Worm (Caenorhabditis elegans) whole organism, L1 larva: ENCODE results near the gene W04E12.4.

Experiments used
- C34B4.2 ChIP-seq: sonication (generic microtip); optimal IDR thresholded peaks from 2 replicates; lab custom pipeline; 2017; ENCODE audit warnings: mild to moderate bottlenecking, missing genetic modification characterization, missing compliant biosample characterization
- Y116A8C.19 ChIP-seq: sonication (generic microtip); optimal IDR thresholded peaks from 2 replicates; lab custom pipeline; 2016; ENCODE audit warnings: missing compliant biosample characterization, missing genetic modification characterization, borderline replicate concordance
- alr-1 ChIP-seq: fragments of 200-800 bp; sonication (Bioruptor generic); optimal IDR thresholded peaks from 2 replicates; lab custom pipeline; 2018; ENCODE audit warnings: borderline replicate concordance, mild to moderate bottlenecking, missing genetic modification characterization, missing compliant biosample characterization
- blmp-1 ChIP-seq: fragments of 150-350 bp; optimal IDR thresholded peaks from 2 replicates; lab custom pipeline; 2014; ENCODE audit warnings: missing biosample characterization, missing genetic modification characterization
- dsc-1 ChIP-seq: sonication (generic microtip); optimal IDR thresholded peaks from 2 replicates; lab custom pipeline; 2016; ENCODE audit warnings: mild to moderate bottlenecking, missing genetic modification characterization, missing compliant biosample characterization
- efl-1 ChIP-seq, 4 experiments: fragments of 150-350 bp; optimal IDR thresholded peaks in 3 of 4; peaks in 1 of 4; 1 replicate in 1 of 4; 2 replicates in 3 of 4; lab custom pipeline; 2014; ENCODE audit warnings: missing biosample characterization in 2 of 4, missing genetic modification characterization in 2 of 4, missing genetic modification reagents in 2 of 4
- egl-27 ChIP-seq, 2 experiments: fragments of 150-350 bp in 1 of 2; sonication (generic microtip); optimal IDR thresholded peaks; 3 replicates each; lab custom pipeline; 2017 to 2018; ENCODE audit warnings: missing biosample characterization in 2 of 2, missing genetic modification characterization in 2 of 2, missing genetic modification reagents in 2 of 2
- elt-2 ChIP-seq: sonication (generic microtip); optimal IDR thresholded peaks from 2 replicates; lab custom pipeline; 2016; ENCODE audit warnings: missing genetic modification characterization, mild to moderate bottlenecking, inconsistent platforms, missing compliant biosample characterization, missing genetic modification reagents
- ets-5 ChIP-seq: fragments of 200-800 bp; sonication (Bioruptor generic); IDR thresholded peaks from 2 replicates; pipeline ENCODE4 v1.3.6; 2022; ENCODE audit warnings: missing genetic modification characterization, missing compliant biosample characterization
- fkh-10 ChIP-seq: sonication (generic microtip); optimal IDR thresholded peaks from 2 replicates; lab custom pipeline; 2017; ENCODE audit warnings: missing biosample characterization, missing genetic modification reagents, missing genetic modification characterization
- fkh-8 ChIP-seq: sonication (generic microtip); optimal IDR thresholded peaks from 2 replicates; lab custom pipeline; 2016; ENCODE audit warnings: mild to moderate bottlenecking, missing genetic modification characterization, missing compliant biosample characterization
- grh-1 ChIP-seq: fragments of 200-800 bp; sonication (Bioruptor generic); IDR thresholded peaks from 2 replicates; pipeline ENCODE4 v1.3.6; 2022; ENCODE audit warnings: missing genetic modification reagents, missing genetic modification characterization, missing compliant biosample characterization
- hlh-17 ChIP-seq: fragments of 200-800 bp; sonication (Bioruptor generic); optimal IDR thresholded peaks from 2 replicates; lab custom pipeline; 2018; ENCODE audit warnings: missing genetic modification characterization, mild to moderate bottlenecking, missing compliant biosample characterization, moderate library complexity, borderline replicate concordance
- hlh-4 ChIP-seq: sonication (generic microtip); optimal IDR thresholded peaks from 2 replicates; lab custom pipeline; 2016; ENCODE audit warnings: mild to moderate bottlenecking, missing genetic modification characterization, missing compliant biosample characterization
- jun-1 ChIP-seq: fragments of 150-350 bp; optimal IDR thresholded peaks from 2 replicates; lab custom pipeline; 2014; ENCODE audit warnings: missing biosample characterization, missing genetic modification reagents, missing genetic modification characterization
- lin-13 ChIP-seq: fragments of 150-350 bp; optimal IDR thresholded peaks from 2 replicates; lab custom pipeline; 2014; ENCODE audit warnings: missing biosample characterization, missing genetic modification reagents, missing genetic modification characterization
- mab-9 ChIP-seq: fragments of 200-800 bp; sonication (Bioruptor generic); IDR thresholded peaks from 2 replicates; pipeline ENCODE4 v1.3.6; 2022; ENCODE audit warnings: missing genetic modification reagents, missing genetic modification characterization, missing compliant biosample characterization
- mef-2 ChIP-seq: fragments of 150-350 bp; optimal IDR thresholded peaks from 2 replicates; lab custom pipeline; 2014; ENCODE audit warnings: missing biosample characterization, missing genetic modification characterization
- mep-1 ChIP-seq: fragments of 150-350 bp; optimal IDR thresholded peaks from 2 replicates; lab custom pipeline; 2014; ENCODE audit warnings: missing biosample characterization, missing genetic modification characterization
- nhr-11 ChIP-seq: fragments of 150-350 bp; optimal IDR thresholded peaks from 2 replicates; lab custom pipeline; 2014; ENCODE audit warnings: missing biosample characterization, missing genetic modification characterization
- nhr-12 ChIP-seq: sonication (generic microtip); optimal IDR thresholded peaks from 2 replicates; lab custom pipeline; 2017; ENCODE audit warnings: missing biosample characterization, missing genetic modification characterization
- nhr-20 ChIP-seq: sonication (generic microtip); optimal IDR thresholded peaks from 2 replicates; lab custom pipeline; 2016; ENCODE audit warnings: mild to moderate bottlenecking, missing genetic modification characterization, missing compliant biosample characterization
- nhr-237 ChIP-seq: fragments of 150-350 bp; optimal IDR thresholded peaks from 2 replicates; lab custom pipeline; 2014; ENCODE audit warnings: missing biosample characterization, missing genetic modification characterization
- nhr-84 ChIP-seq: sonication (generic microtip); optimal IDR thresholded peaks from 2 replicates; lab custom pipeline; 2017; ENCODE audit warnings: missing biosample characterization, missing genetic modification characterization
- pag-3 ChIP-seq: sonication (generic microtip); optimal IDR thresholded peaks from 2 replicates; lab custom pipeline; 2017; ENCODE audit warnings: missing genetic modification characterization, mild to moderate bottlenecking, missing compliant biosample characterization, antibody characterized with exemption, borderline replicate concordance; ENCODE audit not compliant: insufficient read depth
- snu-23 ChIP-seq: sonication (generic microtip); optimal IDR thresholded peaks from 2 replicates; lab custom pipeline; 2016; ENCODE audit warnings: missing genetic modification characterization, missing compliant biosample characterization
- sup-37 ChIP-seq: fragments of 200-800 bp; sonication (Bioruptor generic); optimal IDR thresholded peaks from 2 replicates; lab custom pipeline; 2018; ENCODE audit warnings: mild to moderate bottlenecking, missing genetic modification characterization, missing compliant biosample characterization
- tbx-2 ChIP-seq: sonication (generic microtip); optimal IDR thresholded peaks from 2 replicates; lab custom pipeline; 2016; ENCODE audit warnings: missing genetic modification characterization, missing compliant biosample characterization
- unc-130 ChIP-seq: fragments of 150-350 bp; optimal IDR thresholded peaks from 2 replicates; lab custom pipeline; 2017; ENCODE audit warnings: missing biosample characterization, missing genetic modification characterization, inconsistent platforms
- unc-98 ChIP-seq: fragments of 200-800 bp; sonication (Bioruptor generic); IDR thresholded peaks from 2 replicates; pipeline ENCODE4 v1.3.6; 2022; ENCODE audit warnings: missing genetic modification characterization, missing compliant biosample characterization
- zag-1 ChIP-seq: fragments of 150-350 bp; optimal IDR thresholded peaks from 2 replicates; lab custom pipeline; 2014; ENCODE audit warnings: missing biosample characterization, missing genetic modification characterization
- ztf-11 ChIP-seq, 2 experiments: sonication (generic microtip); optimal IDR thresholded peaks; 2 replicates each; lab custom pipeline; 2016 to 2017; ENCODE audit warnings: missing genetic modification characterization in 2 of 2, missing biosample characterization in 1 of 2, missing compliant biosample characterization in 1 of 2

The W04E12.4 gene

DNA sequence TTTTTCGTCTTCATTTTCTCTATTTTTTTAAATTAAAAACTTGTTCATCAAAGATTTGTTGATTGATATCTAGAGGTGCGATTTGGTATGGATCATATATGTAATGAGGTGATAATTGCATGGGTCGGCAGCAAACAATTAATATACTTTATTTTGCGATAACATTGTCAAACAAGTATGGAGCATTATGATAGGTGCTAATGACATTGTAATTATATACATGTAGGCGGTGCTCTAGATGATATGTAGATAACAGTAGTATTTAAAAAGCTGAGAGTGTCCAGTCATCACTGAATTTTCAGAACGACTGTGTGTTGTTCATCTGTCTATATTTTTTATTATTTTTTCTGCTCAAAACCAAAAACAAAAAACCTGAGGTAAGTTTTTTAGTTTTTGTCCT, 13.1 kb upstream of the W04E12.4 start, which contains the start of gene Y116F11A.1:
Gene Y116F11A.1, plus strand, starts transcription at position 301 of the 400 bp plus-strand sequence.
- no peak for TF ChIP-seq fkh-8 (tag; lab: Kevin White, UChicago)
- no peak for TF ChIP-seq nhr-11 (tag; lab: Kevin White, UChicago)
- TF ChIP-seq, all 84 proteins: peak for 0

DNA sequence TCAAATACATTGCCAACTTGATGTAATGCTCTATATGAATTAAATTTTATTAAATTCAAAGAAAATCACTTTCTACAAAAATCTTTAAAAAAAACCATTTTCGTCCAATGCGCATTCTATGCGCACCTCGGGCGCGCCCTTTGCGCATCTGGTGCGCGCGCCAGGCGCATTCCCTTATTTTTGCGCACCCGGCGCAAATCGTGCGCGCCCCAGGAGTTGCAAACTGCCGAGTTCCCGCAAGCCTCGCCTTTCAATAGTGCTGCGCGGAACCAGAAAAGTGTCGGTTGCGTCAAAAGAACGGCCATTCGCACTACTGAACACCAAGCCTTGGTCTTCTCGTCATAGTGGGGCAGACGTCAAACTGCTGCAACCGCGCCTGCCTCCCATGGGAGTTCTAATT, 9.7 kb upstream of the W04E12.4 start:
- no peak for TF ChIP-seq efl-1 (optimal IDR thresholded peaks at IDR 0.05; lab: Kevin White, UChicago)
- peak in 1 of 2 experiments; percentile 6 for TF ChIP-seq efl-1 (GFP tag; optimal IDR thresholded peaks at IDR 0.05 in 1 of 2; lab: Kevin White, UChicago)
- TF ChIP-seq Y116A8C.19 (tag; lab: Kevin White, UChicago): no peak
- TF ChIP-seq hlh-4 (tag; lab: Kevin White, UChicago): no peak
- no peak for TF ChIP-seq zag-1 (tag; lab: Kevin White, UChicago)
- TF ChIP-seq tbx-2: no peak

- no peak for TF ChIP-seq alr-1 (tag; lab: Kevin White, UChicago)
Observed at ce11 chrV:19737458-19737857, 5.9 kb upstream of the W04E12.4 start, which contains the start of gene W04E12.7. Gene W04E12.7 (minus strand): TSS chrV:19737558.

DNA sequence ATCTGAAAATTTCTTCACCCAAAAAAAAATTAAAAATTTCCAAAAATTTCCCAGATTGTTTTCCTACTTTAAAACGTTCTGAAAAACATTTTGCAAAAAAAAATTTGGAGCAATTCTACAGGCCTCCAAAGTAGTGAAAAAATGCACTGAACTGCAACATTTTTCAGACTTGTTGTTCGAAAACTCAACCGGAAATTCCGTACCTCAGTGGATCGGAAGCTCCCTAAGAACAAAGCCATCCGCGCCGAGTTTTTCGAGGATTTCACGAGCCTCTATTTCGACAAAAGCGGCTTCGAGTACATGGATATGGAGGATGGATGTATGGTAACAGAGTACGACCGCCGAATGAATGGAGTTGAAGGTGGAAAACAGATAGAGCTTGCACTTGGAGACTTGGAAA, 5.3 kb upstream of the W04E12.4 start, which contains the start of gene fbxa-131:
Gene fbxa-131, plus strand, starts transcription at position 301 of the 400 bp plus-strand sequence.
- no peak for TF ChIP-seq ets-5 (GFP tag; lab: Robert Waterston, UW)
- TF ChIP-seq pag-3 (tag; lab: Kevin White, UChicago): no peak
- TF ChIP-seq zag-1 (tag; lab: Kevin White, UChicago): no peak
- no peak for TF ChIP-seq nhr-84 (tag; lab: Kevin White, UChicago)
- TF ChIP-seq elt-2 (tag; lab: Kevin White, UChicago): no peak
- no peak for TF ChIP-seq nhr-237
- TF ChIP-seq nhr-20 (tag; lab: Kevin White, UChicago): no peak
- TF ChIP-seq unc-130 (tag; lab: Kevin White, UChicago): no peak

DNA sequence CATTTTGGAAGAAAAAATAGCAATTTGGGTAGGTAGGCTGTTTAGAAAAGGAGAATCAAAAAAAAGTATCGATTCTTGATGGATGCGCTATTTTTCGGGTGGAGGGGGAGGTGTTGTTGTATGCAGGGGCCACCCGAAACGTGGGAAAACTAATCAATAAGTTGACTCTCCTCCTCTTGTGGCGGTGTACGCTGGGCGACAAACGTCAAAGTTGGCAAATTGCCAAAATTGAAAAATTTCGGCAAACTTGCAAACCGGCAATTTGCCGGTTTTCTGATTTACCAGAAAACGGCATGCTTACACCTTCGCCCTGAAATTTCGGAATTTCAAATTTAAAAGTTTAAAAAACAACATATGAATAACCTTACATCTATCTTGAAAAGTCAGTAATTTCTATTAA, 2.4 kb upstream of the W04E12.4 start, which contains the start of gene W04E12.2:
Gene W04E12.2, minus strand, starts transcription at position 101 of the 400 bp plus-strand sequence.
- no peak for TF ChIP-seq grh-1 (GFP tag; lab: Robert Waterston, UW)
- TF ChIP-seq egl-27 (tag; optimal IDR thresholded peaks at IDR 0.05; lab: Kevin White, UChicago): no peak
- TF ChIP-seq hlh-17 (GFP tag; lab: Kevin White, UChicago): no peak
- TF ChIP-seq sup-37 (GFP tag; lab: Kevin White, UChicago): no peak
- no peak for TF ChIP-seq mep-1
- TF ChIP-seq nhr-12 (tag; lab: Kevin White, UChicago): no peak
- TF ChIP-seq Y116A8C.19 (tag; lab: Kevin White, UChicago): no peak
- no peak for TF ChIP-seq dsc-1
- no peak for TF ChIP-seq unc-98 (GFP tag; lab: Robert Waterston, UW)
- no peak for TF ChIP-seq mef-2 (tag; lab: Kevin White, UChicago)
- TF ChIP-seq alr-1 (tag; lab: Kevin White, UChicago): no peak
- TF ChIP-seq jun-1: no peak
- TF ChIP-seq lin-13 (GFP tag; lab: Kevin White, UChicago): no peak
- no peak for TF ChIP-seq fkh-10 (GFP tag; lab: Kevin White, UChicago)
- TF ChIP-seq ztf-11 (tag; optimal IDR thresholded peaks at IDR 0.05; lab: Kevin White, UChicago): no peak
- no peak for TF ChIP-seq C34B4.2 (tag; lab: Kevin White, UChicago)
- TF ChIP-seq mab-9: no peak
- TF ChIP-seq snu-23 (GFP tag; lab: Kevin White, UChicago): no peak
- TF ChIP-seq blmp-1: no peak
